Fruit fly (Drosophila melanogaster) whole organism, embryonic: ENCODE data around the gene CG15923.

ENCODE experiments used
- Antp ChIP-seq: fragments of 200-800 bp; sonication (Bioruptor generic); optimal IDR thresholded peaks from 3 replicates; lab custom pipeline; 2016; ENCODE audit warnings: missing biosample characterization, missing genetic modification characterization
- Blimp-1 ChIP-seq: fragments of 200-800 bp; sonication (Bioruptor generic); optimal IDR thresholded peaks from 3 replicates; lab custom pipeline; 2018; ENCODE audit warnings: missing biosample characterization, missing genetic modification characterization, mild to moderate bottlenecking, moderate library complexity, missing genetic modification reagents
- CG15269 ChIP-seq: fragments of 200-800 bp; sonication (Bioruptor generic); optimal IDR thresholded peaks from 2 replicates; lab custom pipeline; 2018; ENCODE audit warnings: missing biosample characterization, mild to moderate bottlenecking, missing genetic modification characterization, moderate library complexity
- CG30403 ChIP-seq: fragments of 200-800 bp; sonication (Bioruptor generic); optimal IDR thresholded peaks from 3 replicates; lab custom pipeline; 2016; ENCODE audit warnings: missing biosample characterization, missing genetic modification characterization
- CG31224 ChIP-seq: fragments of 200-800 bp; sonication (Bioruptor generic); IDR thresholded peaks from 2 replicates; pipeline ENCODE4 v1.3.6; 2022; ENCODE audit warnings: missing biosample characterization, missing genetic modification characterization
- CG6854 ChIP-seq: fragments of 200-800 bp; sonication (Bioruptor generic); optimal IDR thresholded peaks from 3 replicates; lab custom pipeline; 2017; ENCODE audit warnings: missing biosample characterization, mild to moderate bottlenecking, missing genetic modification characterization
- Deaf1 ChIP-seq: fragments of 200-800 bp; optimal IDR thresholded peaks from 3 replicates; lab custom pipeline; 2019; ENCODE audit warnings: missing biosample characterization, mild to moderate bottlenecking, missing genetic modification characterization, moderate library complexity
- GATAe ChIP-seq: fragments of 200-800 bp; sonication (Bioruptor generic); conservative IDR thresholded peaks from 2 replicates; pipeline ENCODE4 v1.3.6; 2022; ENCODE audit warnings: missing biosample characterization, missing genetic modification characterization
- Hmr ChIP-seq: fragments of 200-800 bp; sonication (Bioruptor generic); optimal IDR thresholded peaks from 3 replicates; lab custom pipeline; 2017; ENCODE audit warnings: mild to moderate bottlenecking, missing biosample characterization, missing genetic modification reagents, missing genetic modification characterization
- Hr78 ChIP-seq, 2 experiments: fragments of 200-800 bp in 1 of 2; fragments of >200 bp in 1 of 2; sonication (Bioruptor generic) in 1 of 2; optimal IDR thresholded peaks; 2 replicates each; lab custom pipeline; 2017 to 2019; ENCODE audit warnings: missing biosample characterization in 2 of 2, missing genetic modification characterization in 2 of 2, mild to moderate bottlenecking in 1 of 2, moderate library complexity in 1 of 2
- MESR4 ChIP-seq: fragments of 200-800 bp; sonication (Bioruptor generic); optimal IDR thresholded peaks from 2 replicates; lab custom pipeline; 2018; ENCODE audit warnings: missing biosample characterization, mild to moderate bottlenecking, missing genetic modification characterization, moderate library complexity
- Nf-YA ChIP-seq: fragments of 200-800 bp; sonication (Bioruptor generic); IDR thresholded peaks from 2 replicates; pipeline ENCODE4 v1.3.6; 2022; ENCODE audit warnings: missing biosample characterization, missing genetic modification characterization
- lab ChIP-seq: fragments of 200-800 bp; sonication (Bioruptor generic); optimal IDR thresholded peaks from 3 replicates; lab custom pipeline; 2017; ENCODE audit warnings: missing biosample characterization, missing genetic modification characterization, mild to moderate bottlenecking, moderate library complexity, missing genetic modification reagents
- lola ChIP-seq, 3 experiments: fragments of >200 bp in 2 of 3; fragments of 200-800 bp in 1 of 3; sonication (Bioruptor generic) in 1 of 3; optimal IDR thresholded peaks; 2 replicates each; lab custom pipeline; 2017 to 2019; ENCODE audit warnings: missing biosample characterization in 3 of 3, missing genetic modification characterization in 3 of 3, mild to moderate bottlenecking in 1 of 3, moderate library complexity in 1 of 3
- scrt ChIP-seq: fragments of 200-800 bp; sonication (Bioruptor generic); optimal IDR thresholded peaks from 2 replicates; lab custom pipeline; 2018; ENCODE audit warnings: missing biosample characterization, mild to moderate bottlenecking, missing genetic modification characterization, moderate library complexity
- sens ChIP-seq: fragments of 200-800 bp; sonication (Bioruptor generic); peaks from one replicate; lab custom pipeline; 2016; ENCODE audit warnings: missing biosample characterization, missing genetic modification characterization
- shn ChIP-seq: fragments of 200-800 bp; sonication (Bioruptor generic); optimal IDR thresholded peaks from 3 replicates; lab custom pipeline; 2016; ENCODE audit warnings: missing biosample characterization, missing genetic modification characterization
- sna ChIP-seq: fragments of 200-800 bp; sonication (Bioruptor generic); IDR thresholded peaks from 2 replicates; pipeline ENCODE4 v1.3.6; 2022; ENCODE audit warnings: missing biosample characterization, missing genetic modification characterization; ENCODE audit not compliant: partially characterized antibody
- sug ChIP-seq: fragments of 200-800 bp; optimal IDR thresholded peaks from 2 replicates; lab custom pipeline; 2019; ENCODE audit warnings: missing biosample characterization, mild to moderate bottlenecking, missing genetic modification characterization, moderate library complexity
- zen ChIP-seq: fragments of 200-800 bp; sonication (Bioruptor generic); optimal IDR thresholded peaks from 3 replicates; lab custom pipeline; 2018; ENCODE audit warnings: missing biosample characterization, mild to moderate bottlenecking, missing genetic modification characterization, moderate library complexity

Gene CG15923

DNA sequence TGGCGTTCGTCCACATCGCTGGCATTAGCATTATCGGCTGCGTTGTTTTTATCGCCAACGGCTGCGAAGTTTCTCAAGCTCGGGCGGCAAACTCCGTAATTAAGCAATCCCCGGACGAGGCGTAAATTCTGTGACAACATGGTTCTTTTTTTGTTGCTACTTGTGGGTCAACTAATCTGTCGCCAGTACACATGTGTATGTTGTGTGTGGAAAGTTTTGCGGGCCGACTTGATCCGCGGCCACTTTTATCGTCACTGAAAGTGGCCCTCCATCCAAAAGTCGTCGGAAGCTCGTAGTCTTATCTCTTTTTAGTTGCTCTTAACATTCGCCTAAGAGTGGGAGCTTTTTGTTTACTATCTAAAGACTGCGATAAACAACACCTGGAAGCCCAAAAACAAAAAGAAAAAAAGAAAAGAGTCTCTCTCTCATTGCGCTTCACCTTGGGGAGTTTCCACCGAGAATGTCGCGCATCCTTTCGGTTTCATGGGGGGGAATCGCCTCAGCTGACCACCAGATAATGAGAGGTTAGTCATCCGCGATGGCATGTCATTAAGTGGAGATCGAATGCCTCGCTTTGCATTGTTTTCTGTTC is 52.8 kb downstream of the CG15923 start, which contains the start of gene CG10877 (continued):
- TF ChIP-seq Hmr (GFP tag; lab: Kevin White, UChicago) (no peak), lola (GFP tag; optimal IDR thresholded peaks at IDR 0.05; lab: Kevin White, UChicago) (no peak), CG6854 (GFP tag; lab: Kevin White, UChicago) (no peak), Deaf1 (tag; lab: Kevin White, UChicago) (peak; percentile 36), sens (GFP tag; lab: Kevin White, UChicago) (peak; percentile 18), sug (tag; lab: Kevin White, UChicago) (peak; percentile 64), sna (GFP tag; lab: Robert Waterston, UW) (no peak), shn (no peak), Antp (GFP tag; lab: Kevin White, UChicago) (no peak), Hr78 (GFP tag; optimal IDR thresholded peaks at IDR 0.05; lab: Kevin White, UChicago) (peak in 1 of 2 experiments; percentile 36), GATAe (GFP tag; lab: Robert Waterston, UW) (no peak), CG15269 (tag; lab: Kevin White, UChicago) (no peak), CG30403 (GFP tag; lab: Kevin White, UChicago) (no peak), CG31224 (GFP tag; lab: Robert Waterston, UW) (no peak), zen (tag; lab: Kevin White, UChicago) (no peak), Nf-YA (GFP tag; lab: Robert Waterston, UW) (no peak), scrt (GFP tag; lab: Kevin White, UChicago) (no peak), MESR4 (no peak), lab (peak; percentile 34), Blimp-1 (GFP tag; lab: Kevin White, UChicago) (no peak)
- TF ChIP-seq, all 482 proteins: peak for 22
